Worm (Caenorhabditis elegans): ENCODE measurements around the gene ZK1086.3.

Gene ZK1086.3

DNA sequence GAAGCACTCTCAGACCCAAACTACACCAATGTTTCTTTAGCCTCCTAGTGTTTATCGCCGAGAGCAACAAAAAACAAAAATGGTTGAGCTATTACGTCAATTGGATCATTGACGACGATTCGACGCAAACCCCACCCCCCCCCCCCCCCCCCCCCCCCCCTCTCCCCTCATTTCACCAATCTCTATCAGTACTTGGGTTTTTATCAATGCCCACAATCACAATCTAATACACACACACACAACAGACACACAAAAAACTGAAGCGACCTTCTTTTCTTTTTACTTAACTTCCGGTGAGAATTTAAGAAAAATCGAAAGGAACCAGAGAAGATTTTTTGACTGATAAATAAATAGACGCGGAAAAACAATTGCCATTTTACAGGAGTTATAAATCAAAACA is 15.1 kb upstream of the ZK1086.3 start:
- TF ChIP-seq R02D3.7 (tag; optimal IDR thresholded peaks at IDR 0.05) (no peak), elt-2 (tag; optimal IDR thresholded peaks at IDR 0.05) (peak; percentile 61)

DNA sequence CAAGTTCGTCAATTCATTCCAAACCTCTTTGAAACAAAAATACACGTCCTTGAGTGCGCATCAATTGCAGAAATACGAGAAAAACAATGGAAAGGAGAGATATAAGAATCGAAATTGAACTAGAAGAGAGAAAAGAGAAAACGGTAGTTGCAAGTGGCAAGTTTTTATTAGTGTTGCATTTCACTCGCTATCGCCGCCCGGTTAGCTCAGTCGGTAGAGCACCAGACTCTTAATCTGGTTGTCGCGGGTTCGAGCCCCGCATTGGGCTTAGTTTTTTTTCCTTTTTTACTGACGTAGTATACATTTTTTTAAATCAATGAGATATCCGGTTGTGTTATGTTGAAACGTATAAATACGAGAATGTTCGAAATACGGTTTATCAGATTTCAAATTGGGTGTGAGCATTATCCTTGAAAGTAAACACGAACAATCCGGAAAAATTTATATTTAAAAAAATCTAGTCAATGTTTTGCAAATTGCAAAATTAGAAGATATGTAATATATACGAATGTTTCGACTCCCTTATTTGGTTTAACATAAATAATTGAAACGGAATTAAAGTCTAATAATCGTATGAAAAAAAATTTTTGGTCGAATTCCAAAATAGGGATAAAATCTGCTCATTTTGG is 9.1 kb upstream of the ZK1086.3 start:
- TF ChIP-seq aly-2 (tag; optimal IDR thresholded peaks at IDR 0.05) (no peak), pha-4 (tag; optimal IDR thresholded peaks at IDR 0.05) (no peak), ztf-11 (tag; optimal IDR thresholded peaks at IDR 0.05) (no peak), nhr-11 (tag; optimal IDR thresholded peaks at IDR 0.05) (no peak), sea-2 (GFP tag; optimal IDR thresholded peaks at IDR 0.05) (no peak), daf-12 (tag; optimal IDR thresholded peaks at IDR 0.05) (no peak), elt-3 (tag; optimal IDR thresholded peaks at IDR 0.05) (no peak), nhr-43 (tag; optimal IDR thresholded peaks at IDR 0.05; ENCODE audit: poor library complexity, severe bottlenecking) (peak; percentile 80), elt-2 (tag; optimal IDR thresholded peaks at IDR 0.05) (peak; percentile 13), nfya-1 (tag; optimal IDR thresholded peaks at IDR 0.05; ENCODE audit: insufficient read depth) (peak; percentile 35), nhr-23 (tag; optimal IDR thresholded peaks at IDR 0.05) (no peak), egl-5 (tag; optimal IDR thresholded peaks at IDR 0.05) (no peak), nhr-28 (tag; optimal IDR thresholded peaks at IDR 0.05) (no peak), nhr-67 (tag; optimal IDR thresholded peaks at IDR 0.05) (no peak), ceh-9 (tag; optimal IDR thresholded peaks at IDR 0.05) (no peak), mml-1 (tag; optimal IDR thresholded peaks at IDR 0.05) (no peak), fkh-2 (tag; optimal IDR thresholded peaks at IDR 0.05) (no peak), ceh-28 (tag; optimal IDR thresholded peaks at IDR 0.05) (no peak), tbx-2 (tag; optimal IDR thresholded peaks at IDR 0.05) (peak; percentile 11), hmg-11 (tag; optimal IDR thresholded peaks at IDR 0.05) (peak; percentile 10)

DNA sequence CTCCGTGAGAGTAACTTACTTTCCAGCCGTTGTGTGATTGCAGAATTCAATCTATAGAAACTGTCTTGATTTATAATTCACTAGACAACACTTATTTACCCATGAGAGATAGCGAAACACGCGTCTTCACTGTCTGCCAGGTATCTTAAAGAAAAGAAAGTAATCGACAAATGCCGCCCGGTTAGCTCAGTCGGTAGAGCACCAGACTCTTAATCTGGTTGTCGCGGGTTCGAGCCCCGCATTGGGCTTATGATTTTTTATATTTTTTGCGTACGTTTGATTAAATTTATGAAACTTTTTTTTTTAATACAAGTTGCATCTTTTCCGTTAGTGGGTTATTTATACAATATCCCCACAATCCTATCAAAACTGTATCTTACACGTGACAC is 8.6 kb upstream of the ZK1086.3 start:
- no peak for TF ChIP-seq ama-1 (optimal IDR thresholded peaks at IDR 0.05)
- no peak for TF ChIP-seq nhr-25 (tag; optimal IDR thresholded peaks at IDR 0.05)
- no peak for TF ChIP-seq lin-39 (tag; optimal IDR thresholded peaks at IDR 0.05)
- TF ChIP-seq nhr-28 (tag; optimal IDR thresholded peaks at IDR 0.05), result no peak
- no peak for TF ChIP-seq nhr-43 (tag; optimal IDR thresholded peaks at IDR 0.05; ENCODE audit: poor library complexity, severe bottlenecking)
- TF ChIP-seq R02D3.7 (tag; optimal IDR thresholded peaks at IDR 0.05), result no peak
- no peak for TF ChIP-seq egl-5 (tag; optimal IDR thresholded peaks at IDR 0.05)
- TF ChIP-seq pha-4 (tag; optimal IDR thresholded peaks at IDR 0.05), result peak; percentile 26
- no peak for TF ChIP-seq ZK546.5 (tag; optimal IDR thresholded peaks at IDR 0.05)
- TF ChIP-seq elt-2 (tag; optimal IDR thresholded peaks at IDR 0.05), result peak; percentile 20
- TF ChIP-seq skn-1 (tag; optimal IDR thresholded peaks at IDR 0.05), result no peak
- TF ChIP-seq fkh-10 (GFP tag; optimal IDR thresholded peaks at IDR 0.05), result no peak
- TF ChIP-seq elt-3 (tag; optimal IDR thresholded peaks at IDR 0.05), result no peak

DNA sequence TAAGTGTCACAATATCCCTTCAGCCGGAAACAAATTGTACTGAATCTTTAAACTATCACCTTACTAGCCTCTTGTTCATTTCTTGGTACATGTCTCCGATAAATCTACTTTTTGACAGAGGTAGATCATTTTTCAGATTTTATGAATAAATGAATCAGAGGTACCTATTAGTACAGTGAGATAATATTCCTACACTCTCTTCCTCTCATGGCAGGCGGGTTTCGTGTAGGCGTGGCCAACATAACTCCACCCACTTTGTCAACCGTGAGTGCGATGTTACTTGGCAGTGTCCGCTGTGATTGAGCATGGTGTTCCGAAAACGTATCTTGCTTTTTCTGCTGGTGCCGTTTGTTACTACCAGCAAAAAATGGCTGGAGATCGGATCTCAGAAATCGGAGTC is 5.4 kb upstream of the ZK1086.3 start, which contains the start of gene F55F3.4:
TSS of gene F55F3.4 (plus strand) at position 301 of the 400 bp plus-strand sequence.
- no peak for TF ChIP-seq lsy-12 (tag; optimal IDR thresholded peaks at IDR 0.05)
- no peak for TF ChIP-seq elt-2 (tag; optimal IDR thresholded peaks at IDR 0.05)
- no peak for TF ChIP-seq nhr-23 (tag; optimal IDR thresholded peaks at IDR 0.05)
- no peak for TF ChIP-seq mml-1 (tag; optimal IDR thresholded peaks at IDR 0.05)
- TF ChIP-seq nhr-77 (tag; optimal IDR thresholded peaks at IDR 0.05), result no peak
- TF ChIP-seq lin-39 (tag; optimal IDR thresholded peaks at IDR 0.05), result no peak
- TF ChIP-seq ceh-82 (tag; optimal IDR thresholded peaks at IDR 0.05), result no peak
- no peak for TF ChIP-seq unc-62 (GFP tag; optimal IDR thresholded peaks at IDR 0.05)
- no peak for TF ChIP-seq ceh-9 (tag; optimal IDR thresholded peaks at IDR 0.05)
- no peak for TF ChIP-seq zag-1 (tag; optimal IDR thresholded peaks at IDR 0.05)
- TF ChIP-seq tbx-2 (tag; optimal IDR thresholded peaks at IDR 0.05), result no peak
- no peak for TF ChIP-seq nhr-25 (tag; optimal IDR thresholded peaks at IDR 0.05)

DNA sequence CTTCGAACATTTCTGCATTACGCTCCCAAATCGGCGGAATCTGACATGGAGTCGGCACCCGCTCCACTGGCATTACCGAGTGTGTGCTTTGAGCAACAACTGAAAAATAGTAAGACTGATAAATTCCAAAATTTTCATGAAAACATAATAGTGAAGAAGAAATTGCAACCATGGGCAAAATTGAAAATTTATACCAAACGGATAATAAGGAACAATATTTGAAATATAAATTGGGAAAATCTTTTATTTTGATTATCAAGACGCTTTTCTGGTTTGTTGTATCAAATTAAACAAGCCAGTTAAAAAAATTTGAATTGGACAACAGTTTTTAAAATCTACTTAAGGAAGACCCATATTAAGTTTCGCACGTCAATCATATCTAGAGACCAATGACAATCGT is 2.9 kb downstream of the ZK1086.3 start, which contains the start of gene ZK1086.2:
TSS of gene ZK1086.2 (minus strand) at position 101 of the 400 bp plus-strand sequence.
- TF ChIP-seq nfya-1 (tag; optimal IDR thresholded peaks at IDR 0.05; ENCODE audit: insufficient read depth) (no peak), nhr-43 (tag; optimal IDR thresholded peaks at IDR 0.05; ENCODE audit: poor library complexity, severe bottlenecking) (no peak), ztf-11 (tag; optimal IDR thresholded peaks at IDR 0.05) (no peak)

Data from whole organism, L3 larva.